Fruit fly (Drosophila melanogaster) whole organism, embryonic: ENCODE results near the gene CG15347.
A peak's percentile ranks its signal among the peaks of the same experiment; 100 is the strongest.

ENCODE experiments used
- Blimp-1 ChIP-seq: fragments of 200-800 bp; sonication (Bioruptor generic); optimal IDR thresholded peaks from 3 replicates; lab custom pipeline; 2018; ENCODE audit warnings: missing biosample characterization, missing genetic modification characterization, mild to moderate bottlenecking, moderate library complexity, missing genetic modification reagents
- Bteb2 ChIP-seq: fragments of 200-800 bp; sonication (Bioruptor generic); optimal IDR thresholded peaks from 2 replicates; lab custom pipeline; 2016; ENCODE audit warnings: missing biosample characterization, missing genetic modification characterization
- C15 ChIP-seq: fragments of 200-800 bp; sonication (Bioruptor generic); IDR thresholded peaks from 3 replicates; pipeline ENCODE4 v1.3.6; 2022; ENCODE audit warnings: missing biosample characterization, missing genetic modification characterization
- CG10431 ChIP-seq: fragments of 200-800 bp; sonication (Bioruptor generic); optimal IDR thresholded peaks from 3 replicates; lab custom pipeline; 2018; ENCODE audit warnings: missing biosample characterization, mild to moderate bottlenecking, missing genetic modification characterization
- CG10462 ChIP-seq: fragments of 200-800 bp; sonication (Bioruptor generic); optimal IDR thresholded peaks from 2 replicates; lab custom pipeline; 2016; ENCODE audit warnings: missing biosample characterization, missing genetic modification characterization
- CG10543 ChIP-seq: fragments of 200-800 bp; sonication (Bioruptor generic); optimal IDR thresholded peaks from 3 replicates; lab custom pipeline; 2017; ENCODE audit warnings: missing biosample characterization, mild to moderate bottlenecking, missing genetic modification characterization, moderate library complexity
- CG14050 ChIP-seq: fragments of 200-800 bp; sonication (Bioruptor generic); IDR thresholded peaks from 3 replicates; pipeline ENCODE4 v1.3.6; 2022; ENCODE audit warnings: missing biosample characterization, missing genetic modification characterization
- CG16813 ChIP-seq: fragments of 200-800 bp; sonication (Bioruptor generic); IDR thresholded peaks from 3 replicates; pipeline ENCODE4 v1.3.6; 2022; ENCODE audit warnings: missing biosample characterization, missing genetic modification characterization; ENCODE audit not compliant: partially characterized antibody
- CG31365 ChIP-seq: fragments of 200-800 bp; sonication (Bioruptor generic); optimal IDR thresholded peaks from 2 replicates; lab custom pipeline; 2018; ENCODE audit warnings: missing biosample characterization, mild to moderate bottlenecking, missing genetic modification characterization
- CG32532 ChIP-seq: fragments of 200-800 bp; sonication (Bioruptor generic); IDR thresholded peaks from 2 replicates; pipeline ENCODE4 v1.3.6; 2022; ENCODE audit warnings: missing biosample characterization, missing genetic modification characterization
- CG32767 ChIP-seq: fragments of 200-800 bp; sonication (Bioruptor generic); IDR thresholded peaks from 2 replicates; pipeline ENCODE4 v1.3.6; 2022; ENCODE audit warnings: missing biosample characterization, missing genetic modification characterization
- CG34422 ChIP-seq: fragments of 200-800 bp; sonication (Bioruptor generic); IDR thresholded peaks from 3 replicates; pipeline ENCODE4 v1.3.6; 2022; ENCODE audit warnings: missing biosample characterization, missing genetic modification characterization
- CG4360 ChIP-seq: fragments of 200-800 bp; sonication (Bioruptor generic); IDR thresholded peaks from 2 replicates; pipeline ENCODE4 v1.3.6; 2022; ENCODE audit warnings: missing biosample characterization, missing genetic modification characterization
- CG4424 ChIP-seq: fragments of 200-800 bp; sonication (Bioruptor generic); optimal IDR thresholded peaks from 3 replicates; lab custom pipeline; 2016; ENCODE audit warnings: missing biosample characterization, missing genetic modification characterization
- CG4707 ChIP-seq: fragments of 200-800 bp; sonication (Bioruptor generic); optimal IDR thresholded peaks from 2 replicates; lab custom pipeline; 2018; ENCODE audit warnings: missing biosample characterization, mild to moderate bottlenecking, missing genetic modification characterization, moderate library complexity
- CG4730 ChIP-seq: fragments of 200-800 bp; sonication (Bioruptor generic); IDR thresholded peaks from 2 replicates; pipeline ENCODE4 v1.3.6; 2022; ENCODE audit warnings: missing biosample characterization, missing genetic modification characterization
- CG4854 ChIP-seq: fragments of 200-800 bp; sonication (Bioruptor generic); optimal IDR thresholded peaks from 2 replicates; lab custom pipeline; 2016; ENCODE audit warnings: missing biosample characterization, missing genetic modification characterization, inconsistent platforms
- CG6272 ChIP-seq: fragments of 200-800 bp; sonication (Bioruptor generic); IDR thresholded peaks from 2 replicates; pipeline ENCODE4 v1.3.6; 2022; ENCODE audit warnings: missing biosample characterization, missing genetic modification characterization
- CG6765 ChIP-seq: fragments of 200-800 bp; sonication (Bioruptor generic); optimal IDR thresholded peaks from 3 replicates; lab custom pipeline; 2017; ENCODE audit warnings: missing biosample characterization, mild to moderate bottlenecking, missing genetic modification characterization
- CG8281 ChIP-seq: fragments of 200-800 bp; sonication (Bioruptor generic); optimal IDR thresholded peaks from 2 replicates; lab custom pipeline; 2018; ENCODE audit warnings: missing biosample characterization, mild to moderate bottlenecking, missing genetic modification characterization, moderate library complexity
- CG8359 ChIP-seq: fragments of 200-800 bp; sonication (Bioruptor generic); optimal IDR thresholded peaks from 2 replicates; lab custom pipeline; 2017; ENCODE audit warnings: missing biosample characterization, mild to moderate bottlenecking, missing genetic modification characterization, borderline replicate concordance
- D ChIP-seq, 2 experiments: fragments of 200-800 bp in 1 of 2; fragments of >200 bp in 1 of 2; sonication (Bioruptor generic) in 1 of 2; optimal IDR thresholded peaks; 2 replicates in 1 of 2; 3 replicates in 1 of 2; lab custom pipeline; 2017; ENCODE audit warnings: mild to moderate bottlenecking in 1 of 2, missing biosample characterization in 1 of 2, missing genetic modification characterization in 1 of 2, missing genetic modification reagents in 1 of 2
- Dad ChIP-seq: fragments of 200-800 bp; sonication (Bioruptor generic); optimal IDR thresholded peaks from 3 replicates; lab custom pipeline; 2016; ENCODE audit warnings: missing biosample characterization, missing genetic modification characterization
- Dip2 ChIP-seq: fragments of 200-800 bp; sonication (Bioruptor generic); IDR thresholded peaks from 2 replicates; pipeline ENCODE4 v1.3.6; 2022; ENCODE audit warnings: missing biosample characterization, missing genetic modification characterization
- Dip3 ChIP-seq: fragments of 200-800 bp; sonication (Bioruptor generic); optimal IDR thresholded peaks from 3 replicates; lab custom pipeline; 2016; ENCODE audit warnings: missing biosample characterization, missing genetic modification characterization
- Sox102F ChIP-seq: fragments of 200-800 bp; sonication (Bioruptor generic); optimal IDR thresholded peaks from 2 replicates; lab custom pipeline; 2018; ENCODE audit warnings: missing biosample characterization, mild to moderate bottlenecking, missing genetic modification characterization, moderate library complexity
- Xrp1 ChIP-seq: fragments of 200-800 bp; sonication (Bioruptor generic); IDR thresholded peaks from 2 replicates; pipeline ENCODE4 v1.3.6; 2022; ENCODE audit warnings: missing biosample characterization, missing genetic modification characterization
- ab ChIP-seq: fragments of 200-800 bp; sonication (Bioruptor generic); optimal IDR thresholded peaks from 2 replicates; lab custom pipeline; 2016; ENCODE audit warnings: missing biosample characterization, missing genetic modification characterization
- az2 ChIP-seq: fragments of 200-800 bp; sonication (Bioruptor generic); optimal IDR thresholded peaks from 3 replicates; lab custom pipeline; 2016; ENCODE audit warnings: missing biosample characterization, missing genetic modification characterization
- cad ChIP-seq: fragments of >200 bp; optimal IDR thresholded peaks from 2 replicates; lab custom pipeline; 2017; ENCODE audit warnings: missing biosample characterization, missing genetic modification characterization
- chif ChIP-seq, 2 experiments: fragments of 200-800 bp; sonication (Bioruptor generic); optimal IDR thresholded peaks; 3 replicates each; lab custom pipeline; 2016; ENCODE audit warnings: missing biosample characterization in 2 of 2, missing genetic modification characterization in 2 of 2
- chm ChIP-seq: fragments of 200-800 bp; sonication (Bioruptor generic); IDR thresholded peaks from 2 replicates; pipeline ENCODE4 v1.3.6; 2022; ENCODE audit warnings: missing biosample characterization, missing genetic modification characterization
- danr ChIP-seq: fragments of 200-800 bp; sonication (Bioruptor generic); IDR thresholded peaks from 2 replicates; pipeline ENCODE4 v1.3.6; 2022; ENCODE audit warnings: missing biosample characterization, missing genetic modification characterization
- dysf ChIP-seq: fragments of 200-800 bp; sonication (Bioruptor generic); IDR thresholded peaks from 3 replicates; pipeline ENCODE4 v1.3.6; 2022; ENCODE audit warnings: missing biosample characterization, missing genetic modification characterization
- ewg ChIP-seq: fragments of 200-800 bp; sonication (Bioruptor generic); optimal IDR thresholded peaks from 3 replicates; lab custom pipeline; 2017; ENCODE audit warnings: mild to moderate bottlenecking, missing biosample characterization, missing genetic modification reagents, missing genetic modification characterization
- grn ChIP-seq: fragments of 200-800 bp; sonication (Bioruptor generic); optimal IDR thresholded peaks from 3 replicates; lab custom pipeline; 2017; ENCODE audit warnings: missing biosample characterization, missing genetic modification characterization
- hth ChIP-seq: fragments of >200 bp; optimal IDR thresholded peaks from 2 replicates; lab custom pipeline; 2017; ENCODE audit warnings: inconsistent platforms
- jing ChIP-seq: fragments of 200-800 bp; sonication (Bioruptor generic); optimal IDR thresholded peaks from 2 replicates; lab custom pipeline; 2018; ENCODE audit warnings: missing biosample characterization, mild to moderate bottlenecking, missing genetic modification characterization
- nerfin-2 ChIP-seq: fragments of 200-800 bp; sonication (Bioruptor generic); IDR thresholded peaks from 2 replicates; pipeline ENCODE4 v1.3.6; 2022; ENCODE audit warnings: missing biosample characterization, missing genetic modification characterization; ENCODE audit not compliant: partially characterized antibody
- oc ChIP-seq: fragments of 200-800 bp; sonication (Bioruptor generic); optimal IDR thresholded peaks from 2 replicates; lab custom pipeline; 2018; ENCODE audit warnings: missing biosample characterization, mild to moderate bottlenecking, missing genetic modification characterization, moderate library complexity
- onecut ChIP-seq: fragments of 200-800 bp; sonication (Bioruptor generic); IDR thresholded peaks from 2 replicates; pipeline ENCODE4 v1.3.6; 2022; ENCODE audit warnings: missing biosample characterization, missing genetic modification characterization
- peb ChIP-seq: fragments of 200-800 bp; sonication (Bioruptor generic); IDR thresholded peaks from 2 replicates; pipeline ENCODE4 v1.3.6; 2022; ENCODE audit warnings: missing biosample characterization, missing genetic modification characterization
- pzg ChIP-seq: fragments of 200-800 bp; sonication (Bioruptor generic); optimal IDR thresholded peaks from 3 replicates; lab custom pipeline; 2018; ENCODE audit warnings: missing biosample characterization, mild to moderate bottlenecking, missing genetic modification characterization, moderate library complexity
- seq ChIP-seq: fragments of 200-800 bp; sonication (Bioruptor generic); IDR thresholded peaks from 2 replicates; pipeline ENCODE4 v1.3.6; 2022; ENCODE audit warnings: missing biosample characterization, missing genetic modification characterization
- sisA ChIP-seq: fragments of 200-800 bp; sonication (Bioruptor generic); IDR thresholded peaks from 2 replicates; pipeline ENCODE4 v1.3.6; 2022; ENCODE audit warnings: missing biosample characterization, missing genetic modification characterization
- slbo ChIP-seq: fragments of 200-800 bp; sonication (Bioruptor generic); IDR thresholded peaks from 2 replicates; pipeline ENCODE4 v1.3.6; 2022; ENCODE audit warnings: missing biosample characterization, missing genetic modification characterization
- sna ChIP-seq: fragments of 200-800 bp; sonication (Bioruptor generic); IDR thresholded peaks from 2 replicates; pipeline ENCODE4 v1.3.6; 2022; ENCODE audit warnings: missing biosample characterization, missing genetic modification characterization; ENCODE audit not compliant: partially characterized antibody
- stwl ChIP-seq: fragments of 200-800 bp; sonication (Bioruptor generic); optimal IDR thresholded peaks from 3 replicates; lab custom pipeline; 2018; ENCODE audit warnings: missing biosample characterization, mild to moderate bottlenecking, missing genetic modification characterization, moderate library complexity
- tx ChIP-seq: fragments of 200-800 bp; sonication (Bioruptor generic); optimal IDR thresholded peaks from 2 replicates; lab custom pipeline; 2016; ENCODE audit warnings: missing biosample characterization, missing genetic modification characterization
- vvl ChIP-seq: fragments of 200-800 bp; sonication (Bioruptor generic); IDR thresholded peaks from 2 replicates; pipeline ENCODE4 v1.3.6; 2022; ENCODE audit warnings: missing biosample characterization, missing genetic modification characterization
- zfh2 ChIP-seq: fragments of 200-800 bp; sonication (Bioruptor generic); optimal IDR thresholded peaks from 2 replicates; lab custom pipeline; 2016; ENCODE audit warnings: missing biosample characterization, missing genetic modification characterization

The CG15347 gene

dm6 chrX:8493473-8493872 is 32.8 kb upstream of the CG15347 start (continued):
- peak; percentile 2 for TF ChIP-seq Blimp-1 (GFP tag; lab: Kevin White, UChicago)
- no peak for TF ChIP-seq onecut
- no peak for TF ChIP-seq CG31365
- no peak for TF ChIP-seq ewg (GFP tag; lab: Kevin White, UChicago)
- TF ChIP-seq Dip2, result no peak
- no peak for TF ChIP-seq CG10431 (GFP tag; lab: Kevin White, UChicago)
- no peak for TF ChIP-seq az2 (GFP tag; lab: Kevin White, UChicago)
- no peak for TF ChIP-seq Dip3 (GFP tag; lab: Kevin White, UChicago)
- TF ChIP-seq CG4854 (GFP tag; lab: Kevin White, UChicago), result no peak
- no peak for TF ChIP-seq D (optimal IDR thresholded peaks at IDR 0.05; lab: Kevin White, UChicago)
- no peak for TF ChIP-seq D (GFP tag; optimal IDR thresholded peaks at IDR 0.05; lab: Kevin White, UChicago)
- TF ChIP-seq pzg, result no peak
- no peak for TF ChIP-seq CG4707 (GFP tag; lab: Kevin White, UChicago)
- no peak for TF ChIP-seq CG6765 (GFP tag; lab: Kevin White, UChicago)
- TF ChIP-seq chm (GFP tag; lab: Robert Waterston, UW), result no peak; the same call in 1 of the 2 replicates
- no peak for TF ChIP-seq CG10462 (GFP tag; lab: Kevin White, UChicago)
- no peak for TF ChIP-seq nerfin-2 (GFP tag; lab: Robert Waterston, UW)
- no peak for TF ChIP-seq grn (GFP tag; lab: Kevin White, UChicago)
- peak in 1 of 2 experiments; percentile 39 for TF ChIP-seq chif (GFP tag; optimal IDR thresholded peaks at IDR 0.05; lab: Kevin White, UChicago)
- no peak for TF ChIP-seq peb (GFP tag; lab: Robert Waterston, UW)
- peak; percentile 69 for TF ChIP-seq slbo (GFP tag; lab: Robert Waterston, UW)
- TF ChIP-seq CG34422 (GFP tag; lab: Robert Waterston, UW), result peak; percentile 65; the same call in 1 of the 3 replicates
- no peak for TF ChIP-seq CG10543 (GFP tag; lab: Kevin White, UChicago)
- TF ChIP-seq dysf (GFP tag; lab: Robert Waterston, UW), result peak; percentile 81
- peak; percentile 39; the same call in 1 of the 2 replicates for TF ChIP-seq CG32767
- no peak for TF ChIP-seq CG4360 (GFP tag; lab: Robert Waterston, UW)
- 0 out of 3 replicates have a peak, but pooled peaks have one; percentile 20 for TF ChIP-seq C15
- peak; percentile 27; the same call in 1 of the 2 replicates for TF ChIP-seq danr (GFP tag; lab: Robert Waterston, UW)
- peak; percentile 46 for TF ChIP-seq Bteb2 (GFP tag; lab: Kevin White, UChicago)
- no peak for TF ChIP-seq CG8359 (GFP tag; lab: Kevin White, UChicago)
- TF ChIP-seq tx (GFP tag; lab: Kevin White, UChicago), result no peak
- peak; percentile 72 for TF ChIP-seq CG32532 (GFP tag; lab: Robert Waterston, UW)
- TF ChIP-seq cad (GFP tag; lab: Kevin White, UChicago), result no peak
- peak; percentile 32 for TF ChIP-seq zfh2
- TF ChIP-seq CG4730 (GFP tag; lab: Robert Waterston, UW), result 0 out of 2 replicates have a peak, but pooled peaks have one; percentile 32
- no peak for TF ChIP-seq CG4424 (GFP tag; lab: Kevin White, UChicago)
- TF ChIP-seq Sox102F (GFP tag; lab: Kevin White, UChicago), result peak; percentile 24
- no peak for TF ChIP-seq CG16813 (GFP tag; lab: Robert Waterston, UW)
- TF ChIP-seq sna (GFP tag; lab: Robert Waterston, UW), result no peak
- no peak for TF ChIP-seq ab (GFP tag; lab: Kevin White, UChicago)
- peak; percentile 0 for TF ChIP-seq oc
- peak; percentile 42; the same call in 1 of the 2 replicates for TF ChIP-seq seq (GFP tag; lab: Robert Waterston, UW)
- no peak for TF ChIP-seq hth (lab: Kevin White, UChicago)
- no peak for TF ChIP-seq jing (GFP tag; lab: Kevin White, UChicago)
- TF ChIP-seq CG14050 (GFP tag; lab: Robert Waterston, UW), result peak; percentile 16; the same call in 1 of the 3 replicates
- no peak for TF ChIP-seq stwl
- no peak for TF ChIP-seq CG8281 (tag; lab: Kevin White, UChicago)
- 0 out of 2 replicates have a peak, but pooled peaks have one; percentile 19 for TF ChIP-seq CG6272
- no peak for TF ChIP-seq sisA (GFP tag; lab: Robert Waterston, UW)
- peak; percentile 39; the same call in 1 of the 2 replicates for TF ChIP-seq vvl (GFP tag; lab: Robert Waterston, UW)
- TF ChIP-seq Dad (GFP tag; lab: Kevin White, UChicago), result no peak
- TF ChIP-seq Xrp1 (GFP tag; lab: Robert Waterston, UW), result 0 out of 2 replicates have a peak, but pooled peaks have one; percentile 29
